Fruit fly (Drosophila melanogaster): ENCODE data around the gene Vps16B.

Gene Vps16B

dm6 chr3R:29834759-29835709, 18.8 kb upstream of the Vps16B start, which contains the start of gene Atg16 (continued):
- no peak for TF ChIP-seq Stat92E (GFP tag; optimal IDR thresholded peaks at IDR 0.05)
- peak; percentile 80 for TF ChIP-seq ato (GFP tag; IDR thresholded peaks at IDR 0.05; ENCODE audit: partially characterized antibody)
- TF ChIP-seq vfl (GFP tag; optimal IDR thresholded peaks at IDR 0.05) = no peak
- peak; percentile 50 for TF ChIP-seq lbe (GFP tag; optimal IDR thresholded peaks at IDR 0.05)
- TF ChIP-seq CG42726 (GFP tag; IDR thresholded peaks at IDR 0.05; ENCODE audit: partially characterized antibody) = peak; percentile 86
- peak; percentile 46; the same call in 1 of the 2 replicates for TF ChIP-seq slbo (GFP tag; IDR thresholded peaks at IDR 0.05)
- TF ChIP-seq CG11093 (GFP tag; IDR thresholded peaks at IDR 0.05) = no peak
- TF ChIP-seq CG5953 (GFP tag; IDR thresholded peaks at IDR 0.05) = 0 out of 2 replicates have a peak, but pooled peaks have one; percentile 16
- TF ChIP-seq Myb (GFP tag; optimal IDR thresholded peaks at IDR 0.05) = peak; percentile 90
- TF ChIP-seq CG30403 (GFP tag; optimal IDR thresholded peaks at IDR 0.05) = peak; percentile 11
- TF ChIP-seq ranshi (GFP tag; IDR thresholded peaks at IDR 0.05) = 0 out of 2 replicates have a peak, but pooled peaks have one; percentile 16
- peak; percentile 39; the same call in 1 of the 2 replicates for TF ChIP-seq Rfx (GFP tag; IDR thresholded peaks at IDR 0.05)
- TF ChIP-seq ind (GFP tag; optimal IDR thresholded peaks at IDR 0.05) = no peak
- TF ChIP-seq chinmo (GFP tag; IDR thresholded peaks at IDR 0.05; ENCODE audit: partially characterized antibody) = peak; percentile 97
- TF ChIP-seq unc-4 (GFP tag; IDR thresholded peaks at IDR 0.05; ENCODE audit: partially characterized antibody) = peak; percentile 85
- peak; percentile 36 for TF ChIP-seq CG3995 (GFP tag; optimal IDR thresholded peaks at IDR 0.05)
- TF ChIP-seq sna (GFP tag; IDR thresholded peaks at IDR 0.05; ENCODE audit: partially characterized antibody) = peak; percentile 84
- TF ChIP-seq sob (GFP tag; IDR thresholded peaks at IDR 0.05) = 0 out of 2 replicates have a peak, but pooled peaks have one; percentile 9
- peak; percentile 91 for TF ChIP-seq CG7963 (GFP tag; IDR thresholded peaks at IDR 0.05; ENCODE audit: partially characterized antibody)
- 0 out of 3 replicates have a peak, but pooled peaks have one; percentile 18 for TF ChIP-seq ci (GFP tag; IDR thresholded peaks at IDR 0.05)
- no peak for TF ChIP-seq CG1024 (GFP tag; IDR thresholded peaks at IDR 0.05)

dm6 chr3R:29830925-29831324, 14.7 kb upstream of the Vps16B start:
- TF ChIP-seq kni (GFP tag; optimal IDR thresholded peaks at IDR 0.05) = peak; percentile 82
- no peak for TF ChIP-seq ind (GFP tag; optimal IDR thresholded peaks at IDR 0.05)
- peak; percentile 69 for TF ChIP-seq Xrp1 (GFP tag; IDR thresholded peaks at IDR 0.05)
- no peak for TF ChIP-seq CG1603 (tag; optimal IDR thresholded peaks at IDR 0.05)
- no peak for TF ChIP-seq Ada2b (GFP tag; IDR thresholded peaks at IDR 0.05)
- TF ChIP-seq pita (GFP tag; optimal IDR thresholded peaks at IDR 0.05) = no peak
- TF ChIP-seq ssp (GFP tag; IDR thresholded peaks at IDR 0.05) = no peak
- no peak for TF ChIP-seq CG2889 (GFP tag; IDR thresholded peaks at IDR 0.05)
- TF ChIP-seq CG7556 (GFP tag; optimal IDR thresholded peaks at IDR 0.05) = no peak
- no peak for TF ChIP-seq H2.0 (GFP tag; IDR thresholded peaks at IDR 0.05)
- peak; percentile 21; the same call in 1 of the 3 replicates for TF ChIP-seq so (GFP tag; IDR thresholded peaks at IDR 0.05)
- peak; percentile 29 for TF ChIP-seq CG17186 (GFP tag; optimal IDR thresholded peaks at IDR 0.05)
- no peak for TF ChIP-seq CG10274 (GFP tag; optimal IDR thresholded peaks at IDR 0.05)
- peak; percentile 24 for TF ChIP-seq CG33213 (GFP tag; optimal IDR thresholded peaks at IDR 0.05)
- no peak for TF ChIP-seq Drgx (GFP tag; IDR thresholded peaks at IDR 0.05)
- TF ChIP-seq Hand (GFP tag; optimal IDR thresholded peaks at IDR 0.05) = no peak
- TF ChIP-seq dmrt11E (tag; optimal IDR thresholded peaks at IDR 0.05) = peak; percentile 18
- no peak for TF ChIP-seq klu (GFP tag; IDR thresholded peaks at IDR 0.05)
- peak; percentile 46 for TF ChIP-seq D19A (tag; optimal IDR thresholded peaks at IDR 0.05)
- TF ChIP-seq ro (GFP tag; IDR thresholded peaks at IDR 0.05) = no peak
- peak in 1 of 2 experiments; percentile 16 for TF ChIP-seq chif (GFP tag; optimal IDR thresholded peaks at IDR 0.05)
- TF ChIP-seq Sin3A (optimal IDR thresholded peaks at IDR 0.05) = no peak
- TF ChIP-seq NC2β (GFP tag; optimal IDR thresholded peaks at IDR 0.05) = no peak
- peak; percentile 53 for TF ChIP-seq CG3281 (GFP tag; optimal IDR thresholded peaks at IDR 0.05)
- no peak for TF ChIP-seq chm (GFP tag; IDR thresholded peaks at IDR 0.05)
- TF ChIP-seq CG4424 (GFP tag; optimal IDR thresholded peaks at IDR 0.05) = peak; percentile 15
- TF ChIP-seq CG12104 (GFP tag; optimal IDR thresholded peaks at IDR 0.05) = peak; percentile 40
- TF ChIP-seq bab2 (GFP tag; optimal IDR thresholded peaks at IDR 0.05) = peak; percentile 9

Data from whole organism, embryonic.